Fruit fly (Drosophila melanogaster): Measurements from ENCODE around the gene CG31743.
A peak's percentile ranks its signal among the peaks of the same experiment; 100 is the strongest.

CG31743 gene

dm6 chr2L:16862526-16862925, 16.8 kb upstream of the CG31743 start:
- TF ChIP-seq fru (GFP tag; optimal IDR thresholded peaks at IDR 0.05) (no peak), Dif (GFP tag; optimal IDR thresholded peaks at IDR 0.05; ENCODE audit: partially characterized antibody) (no peak), Hr78 (GFP tag; optimal IDR thresholded peaks at IDR 0.05) (no peak), brk (GFP tag; optimal IDR thresholded peaks at IDR 0.05) (no peak), CG9705 (GFP tag; optimal IDR thresholded peaks at IDR 0.05) (no peak), Jra (GFP tag; optimal IDR thresholded peaks at IDR 0.05) (no peak), pan (optimal IDR thresholded peaks at IDR 0.05) (no peak), Hnf4 (GFP tag; optimal IDR thresholded peaks at IDR 0.05) (no peak), rgr (GFP tag; optimal IDR thresholded peaks at IDR 0.05) (no peak), sage (GFP tag; optimal IDR thresholded peaks at IDR 0.05) (no peak), ey (GFP tag; optimal IDR thresholded peaks at IDR 0.05) (no peak), CrebA (GFP tag; optimal IDR thresholded peaks at IDR 0.05; ENCODE audit: borderline replicate concordance) (no peak), Rel (GFP tag; optimal IDR thresholded peaks at IDR 0.05) (no peak), Rel (tag; optimal IDR thresholded peaks at IDR 0.05) (peak; percentile 76), Myc (optimal IDR thresholded peaks at IDR 0.05) (peak; percentile 65), sv (GFP tag; optimal IDR thresholded peaks at IDR 0.05) (no peak)

DNA sequence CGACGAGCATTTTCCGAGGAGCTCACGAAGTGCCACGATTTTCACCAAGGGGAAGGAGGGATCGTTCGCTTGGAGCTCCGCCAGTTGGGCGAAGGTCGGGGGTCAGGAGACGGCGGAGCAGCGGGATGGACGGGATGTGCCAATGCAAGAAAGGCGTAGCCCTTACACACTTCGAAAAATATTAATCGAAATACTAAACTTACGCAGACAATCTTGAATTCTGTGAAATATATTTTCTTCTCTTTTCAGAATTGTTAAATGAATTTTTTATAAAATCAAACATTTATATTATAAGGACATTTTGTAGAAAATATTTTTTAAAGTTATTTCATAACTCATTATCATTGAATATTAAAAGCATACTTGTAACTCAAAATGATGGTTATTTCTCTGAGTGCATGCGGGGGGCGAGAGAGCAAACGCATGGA, 10.4 kb upstream of the CG31743 start:
- no peak for TF ChIP-seq Myc (optimal IDR thresholded peaks at IDR 0.05)
- no peak for TF ChIP-seq woc (GFP tag; optimal IDR thresholded peaks at IDR 0.05)
- TF ChIP-seq sv (GFP tag; optimal IDR thresholded peaks at IDR 0.05): no peak
- no peak for TF ChIP-seq jim (GFP tag; optimal IDR thresholded peaks at IDR 0.05)
- TF ChIP-seq CG9705 (GFP tag; optimal IDR thresholded peaks at IDR 0.05): no peak
- no peak for TF ChIP-seq brk (GFP tag; optimal IDR thresholded peaks at IDR 0.05)

DNA sequence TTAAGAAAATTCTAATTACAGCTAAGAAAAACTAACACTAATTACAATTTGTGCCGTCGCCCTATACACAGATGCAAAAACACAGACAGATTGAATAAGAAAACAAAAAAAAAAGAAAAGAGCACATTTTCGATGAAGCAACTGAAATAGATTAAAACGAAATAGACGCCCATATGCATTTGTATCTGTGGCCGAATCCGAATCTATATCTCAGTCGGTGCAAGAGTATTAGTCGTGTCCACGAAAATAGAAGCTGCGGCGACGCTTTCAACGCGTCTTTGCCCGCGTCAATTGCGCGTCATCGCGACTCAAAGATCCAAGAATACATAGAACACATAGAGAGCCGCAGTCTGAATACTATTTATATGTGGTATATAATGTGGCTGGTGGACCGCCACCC, 4.4 kb upstream of the CG31743 start:
- TF ChIP-seq dl (GFP tag; optimal IDR thresholded peaks at IDR 0.05; ENCODE audit: insufficient read depth in 1 of 2, partially characterized antibody in 2 of 2): no peak
- no peak for TF ChIP-seq pan (optimal IDR thresholded peaks at IDR 0.05)
- no peak for TF ChIP-seq Jra (GFP tag; optimal IDR thresholded peaks at IDR 0.05)
- no peak for TF ChIP-seq lola (GFP tag; optimal IDR thresholded peaks at IDR 0.05)
- no peak for TF ChIP-seq h (GFP tag; optimal IDR thresholded peaks at IDR 0.05)
- TF ChIP-seq Vsx2 (GFP tag; optimal IDR thresholded peaks at IDR 0.05; ENCODE audit: partially characterized antibody): no peak
- no peak for TF ChIP-seq Abd-B (GFP tag; optimal IDR thresholded peaks at IDR 0.05)
- TF ChIP-seq Sp1 (GFP tag; optimal IDR thresholded peaks at IDR 0.05): no peak

DNA sequence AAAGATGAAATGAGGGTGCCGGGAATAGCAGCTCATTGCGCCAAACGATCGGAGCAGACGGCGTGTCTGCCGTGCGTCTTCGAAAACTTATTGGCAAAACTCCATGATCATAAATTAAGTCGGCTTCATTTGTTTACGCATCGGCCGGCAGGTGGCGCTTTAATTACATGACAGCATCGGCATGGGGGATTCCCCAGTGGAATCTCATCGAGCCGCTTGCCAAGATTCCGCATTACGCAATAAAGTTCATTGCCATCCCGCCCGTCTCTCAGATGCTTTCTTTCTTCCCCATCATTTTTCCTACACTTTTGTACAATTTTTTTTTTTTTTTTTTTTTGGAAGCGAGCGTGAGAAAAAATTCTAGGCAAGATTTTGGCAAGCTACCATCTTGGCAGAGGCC, 2.8 kb upstream of the CG31743 start:
- no peak for TF ChIP-seq Rel (GFP tag; optimal IDR thresholded peaks at IDR 0.05)
- peak; percentile 57 for TF ChIP-seq Rel (tag; optimal IDR thresholded peaks at IDR 0.05)
- TF ChIP-seq psq (GFP tag; optimal IDR thresholded peaks at IDR 0.05): no peak

DNA sequence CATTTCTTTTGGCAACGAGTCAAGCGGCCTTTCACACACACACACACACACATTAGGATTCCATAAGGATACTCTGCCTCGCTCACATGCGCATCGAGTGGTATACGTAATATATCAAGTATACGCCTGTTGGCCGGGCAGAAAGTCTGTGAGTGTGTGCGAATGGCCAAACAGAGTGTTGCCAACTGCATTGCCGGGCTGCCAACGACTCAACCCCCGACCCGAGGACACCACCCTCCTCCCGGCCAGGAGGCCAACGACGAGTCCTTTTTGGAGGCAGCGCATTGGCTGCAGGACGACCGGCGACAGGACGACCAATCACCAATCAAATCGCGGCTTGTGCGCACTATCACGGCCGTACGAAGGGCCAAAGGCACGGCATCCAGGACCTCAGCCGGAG, 1.6 kb upstream of the CG31743 start:
- TF ChIP-seq pan (optimal IDR thresholded peaks at IDR 0.05) (no peak), tai (GFP tag; optimal IDR thresholded peaks at IDR 0.05) (no peak), CrebA (GFP tag; optimal IDR thresholded peaks at IDR 0.05; ENCODE audit: borderline replicate concordance) (no peak), br (GFP tag; optimal IDR thresholded peaks at IDR 0.05) (no peak), Abd-B (GFP tag; optimal IDR thresholded peaks at IDR 0.05) (no peak), lola (GFP tag; optimal IDR thresholded peaks at IDR 0.05) (no peak), Sp1 (GFP tag; optimal IDR thresholded peaks at IDR 0.05) (no peak), N (GFP tag; optimal IDR thresholded peaks at IDR 0.05) (no peak), usp (GFP tag; optimal IDR thresholded peaks at IDR 0.05) (no peak), ey (GFP tag; optimal IDR thresholded peaks at IDR 0.05) (no peak), foxo (GFP tag; optimal IDR thresholded peaks at IDR 0.05) (no peak), CG32264 (GFP tag; optimal IDR thresholded peaks at IDR 0.05) (no peak), dsf (GFP tag; optimal IDR thresholded peaks at IDR 0.05; ENCODE audit: borderline replicate concordance) (no peak), woc (GFP tag; optimal IDR thresholded peaks at IDR 0.05) (no peak), Dfd (GFP tag; optimal IDR thresholded peaks at IDR 0.05) (no peak), jim (GFP tag; optimal IDR thresholded peaks at IDR 0.05) (no peak)
